Worm (Caenorhabditis elegans) whole organism, mixed stage, embryonic: Measurements from ENCODE around the gene ddl-1.

Experiments
- ham-2 ChIP-seq: fragments of 200-800 bp; sonication (Bioruptor generic); optimal IDR thresholded peaks from 2 replicates; lab custom pipeline; 2018; ENCODE audit warnings: mild to moderate bottlenecking, missing genetic modification characterization, missing compliant biosample characterization
- lsy-2 ChIP-seq: fragments of 150-350 bp; optimal IDR thresholded peaks from 2 replicates; lab custom pipeline; 2014; ENCODE audit warnings: missing biosample characterization, missing genetic modification characterization
- mls-2 ChIP-seq: sonication (generic microtip); optimal IDR thresholded peaks from 2 replicates; lab custom pipeline; 2016; ENCODE audit warnings: mild to moderate bottlenecking, missing genetic modification characterization, moderate library complexity, missing compliant biosample characterization
- nhr-12 ChIP-seq: fragments of 150-350 bp; optimal IDR thresholded peaks from 2 replicates; lab custom pipeline; 2014; ENCODE audit warnings: missing biosample characterization, missing genetic modification characterization
- pha-4 ChIP-seq: fragments of 150-350 bp; optimal IDR thresholded peaks from 2 replicates; lab custom pipeline; 2018; ENCODE audit warnings: missing biosample characterization, missing genetic modification reagents, missing genetic modification characterization
- unc-39 ChIP-seq: fragments of 150-350 bp; optimal IDR thresholded peaks from 2 replicates; lab custom pipeline; 2014; ENCODE audit warnings: missing biosample characterization, missing genetic modification characterization
- unc-62 ChIP-seq: fragments of 150-350 bp; optimal IDR thresholded peaks from 2 replicates; lab custom pipeline; 2014; ENCODE audit warnings: missing biosample characterization, missing genetic modification reagents, missing genetic modification characterization
- ztf-11 ChIP-seq: fragments of 150-350 bp; optimal IDR thresholded peaks from 2 replicates; lab custom pipeline; 2014; ENCODE audit warnings: missing biosample characterization, missing genetic modification characterization

DNA sequence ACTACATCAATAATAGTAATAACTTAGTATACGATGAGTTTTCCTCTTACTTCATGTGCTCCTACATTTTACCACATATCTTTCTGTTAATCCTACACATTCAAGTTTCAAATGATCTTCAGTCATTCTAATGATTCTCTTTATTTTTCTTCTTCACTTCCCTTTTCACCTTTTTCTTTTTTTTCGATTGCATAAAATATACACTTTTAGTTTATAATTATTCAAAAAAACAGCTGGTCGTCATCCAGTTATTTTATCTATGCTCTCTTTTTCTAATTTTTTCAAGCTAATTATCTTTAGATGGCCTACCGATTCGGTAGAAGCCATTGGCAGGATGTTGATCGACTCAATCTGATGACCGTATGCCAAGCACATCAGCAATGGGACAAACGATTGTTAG is 6.0 kb upstream of the ddl-1 start, which contains the start of gene F59E12.1:
- TF ChIP-seq ham-2 (no peak), mls-2 (no peak), nhr-12 (no peak), unc-62 (no peak), ztf-11 (tag; lab: Kevin White, UChicago) (no peak), unc-39 (tag; lab: Kevin White, UChicago) (no peak), pha-4 (tag; lab: Kevin White, UChicago) (no peak), lsy-2 (no peak)
